Worm (Caenorhabditis elegans): ENCODE data around the gene C50B6.3.

DNA sequence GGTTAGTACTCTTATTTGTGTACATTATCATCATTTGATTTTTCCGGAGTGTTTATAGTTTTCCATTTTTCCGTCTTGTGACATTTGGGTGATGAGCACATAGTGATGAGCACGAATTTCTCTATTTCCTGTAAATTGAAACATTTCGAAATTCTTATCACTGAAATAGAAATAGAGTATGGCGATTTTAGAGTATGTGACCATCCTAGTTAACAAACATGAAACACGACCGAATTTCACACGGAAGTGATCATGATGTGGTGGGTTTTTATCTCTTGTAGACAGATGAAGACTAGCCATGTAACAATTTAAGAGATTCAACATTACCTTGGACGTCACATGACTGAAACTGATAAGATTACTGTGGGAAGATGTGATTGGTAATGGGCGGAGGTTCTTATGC lies 44.1 kb upstream of the C50B6.3 start:
- TF ChIP-seq pqm-1 (tag; optimal IDR thresholded peaks at IDR 0.05) (no peak), ceh-14 (tag; optimal IDR thresholded peaks at IDR 0.05) (no peak), hlh-8 (tag; optimal IDR thresholded peaks at IDR 0.05) (no peak), fkh-6 (tag; optimal IDR thresholded peaks at IDR 0.05) (no peak), pax-1 (tag; optimal IDR thresholded peaks at IDR 0.05) (no peak), mec-3 (tag; optimal IDR thresholded peaks at IDR 0.05; ENCODE audit: borderline replicate concordance) (no peak)

Measured in whole organism, late embryonic.